8 worm cellular contexts compared by ENCODE assay signal in the genomic region with DNA sequence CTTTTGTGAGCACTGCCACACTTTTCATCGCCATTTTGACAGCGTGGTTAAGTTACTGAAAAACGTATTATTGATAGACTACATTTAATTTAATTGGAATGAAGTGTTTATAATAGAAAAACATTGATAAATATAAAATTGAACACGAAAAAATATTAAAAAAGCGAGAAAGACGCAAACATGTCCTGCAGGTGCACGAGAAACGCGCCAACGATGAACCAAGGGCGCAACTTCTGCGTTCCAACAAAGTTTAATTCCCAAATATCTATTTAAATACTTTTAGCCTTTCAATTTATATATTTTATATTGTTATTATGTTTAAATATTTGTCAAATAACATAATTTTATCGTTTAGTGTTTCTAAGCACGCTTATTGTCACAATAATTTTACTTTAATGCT.
TF ChIP-seq lines count a peak whose summit lies in the region.

A gene (minus strand): TSS at position 55 of the 400 bp plus-strand sequence.

TF ChIP-seq in whole organism, L1 larva, 84 proteins besides CTCF, POLR2A, EP300 and RAD21 (continues in another document):
- TF ChIP-seq pqm-1 (tag; optimal IDR thresholded peaks at IDR 0.05; lab: Kevin White, UChicago): no peak
- TF ChIP-seq skn-1 (tag; optimal IDR thresholded peaks at IDR 0.05; lab: Kevin White, UChicago): peak; percentile 57
- peak; percentile 18 for TF ChIP-seq egl-13 (tag; optimal IDR thresholded peaks at IDR 0.05; lab: Kevin White, UChicago)
- TF ChIP-seq ceh-82 (tag; optimal IDR thresholded peaks at IDR 0.05; lab: Kevin White, UChicago): peak in 2 of 3 experiments; percentile 47 to 77
- TF ChIP-seq unc-130 (tag; optimal IDR thresholded peaks at IDR 0.05; lab: Kevin White, UChicago): peak; percentile 90
- no peak for TF ChIP-seq aly-2 (tag; optimal IDR thresholded peaks at IDR 0.05; lab: Kevin White, UChicago)
- TF ChIP-seq C04F5.9 (tag; optimal IDR thresholded peaks at IDR 0.05; lab: Kevin White, UChicago): peak; percentile 39
- TF ChIP-seq vab-15 (tag; optimal IDR thresholded peaks at IDR 0.05; lab: Kevin White, UChicago): no peak
- no peak for TF ChIP-seq nhr-84 (tag; optimal IDR thresholded peaks at IDR 0.05; lab: Kevin White, UChicago)
- peak; percentile 77 to 80 for TF ChIP-seq lin-35 (GFP tag; optimal IDR thresholded peaks at IDR 0.05; lab: Kevin White, UChicago)

TF ChIP-seq in whole organism, L2 larva, 48 proteins besides CTCF, POLR2A, EP300 and RAD21 (continues in another document):
- peak; percentile 67 for TF ChIP-seq crh-2 (tag; optimal IDR thresholded peaks at IDR 0.05; lab: Kevin White, UChicago)
- no peak for TF ChIP-seq aly-2 (tag; optimal IDR thresholded peaks at IDR 0.05; lab: Kevin White, UChicago)
- TF ChIP-seq alr-1 (tag; optimal IDR thresholded peaks at IDR 0.05; lab: Kevin White, UChicago): no peak
- no peak for TF ChIP-seq nhr-77 (tag; optimal IDR thresholded peaks at IDR 0.05; lab: Kevin White, UChicago)
- TF ChIP-seq nhr-6 (tag; optimal IDR thresholded peaks at IDR 0.05; lab: Kevin White, UChicago): peak; percentile 32
- peak; percentile 43 for TF ChIP-seq nhr-129 (tag; optimal IDR thresholded peaks at IDR 0.05; lab: Kevin White, UChicago)
- TF ChIP-seq F13H6.1 (tag; optimal IDR thresholded peaks at IDR 0.05; lab: Kevin White, UChicago): peak; percentile 40
- TF ChIP-seq Y55F3AM.14 (GFP tag; optimal IDR thresholded peaks at IDR 0.05; lab: Kevin White, UChicago): no peak
- TF ChIP-seq nhr-237 (tag; optimal IDR thresholded peaks at IDR 0.05; lab: Kevin White, UChicago): no peak
- peak; percentile 58 for TF ChIP-seq sma-3 (GFP tag; optimal IDR thresholded peaks at IDR 0.05; lab: Kevin White, UChicago)
- peak; percentile 54 for TF ChIP-seq nhr-21 (tag; optimal IDR thresholded peaks at IDR 0.05; lab: Kevin White, UChicago)

TF ChIP-seq in whole organism, L3 larva, 47 proteins besides CTCF, POLR2A, EP300 and RAD21 (continues in another document):
- peak; percentile 30 for TF ChIP-seq lsy-12 (tag; optimal IDR thresholded peaks at IDR 0.05; lab: Kevin White, UChicago)
- no peak for TF ChIP-seq ceh-9 (tag; optimal IDR thresholded peaks at IDR 0.05; lab: Kevin White, UChicago)
- TF ChIP-seq ztf-4 (tag; optimal IDR thresholded peaks at IDR 0.05; lab: Kevin White, UChicago): no peak
- TF ChIP-seq nhr-25 (tag; optimal IDR thresholded peaks at IDR 0.05; lab: Kevin White, UChicago): peak; percentile 44
- TF ChIP-seq ZK546.5 (tag; optimal IDR thresholded peaks at IDR 0.05; lab: Kevin White, UChicago): no peak
- TF ChIP-seq zag-1 (tag; optimal IDR thresholded peaks at IDR 0.05; lab: Kevin White, UChicago): no peak
- TF ChIP-seq unc-62 (GFP tag; optimal IDR thresholded peaks at IDR 0.05; lab: Kevin White, UChicago): no peak
- no peak for TF ChIP-seq elt-3 (tag; optimal IDR thresholded peaks at IDR 0.05; lab: Kevin White, UChicago)
- TF ChIP-seq pha-4 (tag; optimal IDR thresholded peaks at IDR 0.05; lab: Kevin White, UChicago): peak; percentile 88
- peak; percentile 89 for TF ChIP-seq nhr-23 (tag; optimal IDR thresholded peaks at IDR 0.05; lab: Kevin White, UChicago)
- peak; percentile 90 for TF ChIP-seq snpc-4 (tag; optimal IDR thresholded peaks at IDR 0.05; lab: Kevin White, UChicago)
- no peak for TF ChIP-seq R02D3.7 (tag; optimal IDR thresholded peaks at IDR 0.05; lab: Kevin White, UChicago)

TF ChIP-seq in whole organism, L4 larva, 104 proteins besides CTCF, POLR2A, EP300 and RAD21 (continues in another document):
- TF ChIP-seq ceh-32 (tag; optimal IDR thresholded peaks at IDR 0.05; lab: Kevin White, UChicago; ENCODE audit: poor library complexity) (no peak), lin-39 (tag; optimal IDR thresholded peaks at IDR 0.05; lab: Kevin White, UChicago) (no peak), nhr-11 (tag; optimal IDR thresholded peaks at IDR 0.05; lab: Kevin White, UChicago) (no peak), ceh-44 (GFP tag; IDR thresholded peaks at IDR 0.05; lab: Robert Waterston, UW) (no peak), zag-1 (tag; optimal IDR thresholded peaks at IDR 0.05; lab: Kevin White, UChicago) (no peak), Y48G9A.11 (GFP tag; IDR thresholded peaks at IDR 0.05; lab: Robert Waterston, UW) (no peak), F44E2.7 (GFP tag; IDR thresholded peaks at IDR 0.05; lab: Robert Waterston, UW) (no peak), ceh-82 (tag; optimal IDR thresholded peaks at IDR 0.05; lab: Kevin White, UChicago) (no peak), snpc-4 (tag; optimal IDR thresholded peaks at IDR 0.05; lab: Kevin White, UChicago) (no peak), rbr-2 (tag; optimal IDR thresholded peaks at IDR 0.05; lab: Kevin White, UChicago) (peak; percentile 44), dmd-8 (GFP tag; IDR thresholded peaks at IDR 0.05; lab: Robert Waterston, UW) (no peak), ceh-20 (GFP tag; IDR thresholded peaks at IDR 0.05; lab: Robert Waterston, UW) (no peak)

TF ChIP-seq in whole organism, late embryonic, 69 proteins besides CTCF, POLR2A, EP300 and RAD21:
- TF ChIP-seq nfya-1 (tag; optimal IDR thresholded peaks at IDR 0.05; lab: Kevin White, UChicago) (peak; percentile 24), pros-1 (tag; optimal IDR thresholded peaks at IDR 0.05; lab: Kevin White, UChicago) (no peak), tbx-2 (tag; optimal IDR thresholded peaks at IDR 0.05; lab: Kevin White, UChicago) (no peak)

TF ChIP-seq in whole organism, midembryonic, 9 proteins besides CTCF, POLR2A, EP300 and RAD21:
- no peak for TF ChIP-seq klf-2 (GFP tag; conservative IDR thresholded peaks at IDR 0.05; lab: Robert Waterston, UW)
- TF ChIP-seq cog-1 (tag; optimal IDR thresholded peaks at IDR 0.05; lab: Kevin White, UChicago): peak; percentile 21

TF ChIP-seq in whole organism, mixed stage, embryonic, 35 proteins besides CTCF, POLR2A, EP300 and RAD21:
- TF ChIP-seq ces-1 (GFP tag; optimal IDR thresholded peaks at IDR 0.05; lab: Kevin White, UChicago) (no peak), lin-13 (tag; optimal IDR thresholded peaks at IDR 0.05; lab: Kevin White, UChicago) (peak; percentile 56), pha-4 (tag; optimal IDR thresholded peaks at IDR 0.05; lab: Kevin White, UChicago) (no peak), nhr-237 (tag; optimal IDR thresholded peaks at IDR 0.05; lab: Kevin White, UChicago) (no peak), lsy-2 (tag; optimal IDR thresholded peaks at IDR 0.05; lab: Kevin White, UChicago) (peak; percentile 64), mep-1 (tag; optimal IDR thresholded peaks at IDR 0.05; lab: Kevin White, UChicago) (peak; percentile 48), M03D4.4 (tag; optimal IDR thresholded peaks at IDR 0.05; lab: Kevin White, UChicago) (no peak), lin-32 (GFP tag; optimal IDR thresholded peaks at IDR 0.05; lab: Kevin White, UChicago) (no peak), tbx-8 (GFP tag; optimal IDR thresholded peaks at IDR 0.05; lab: Kevin White, UChicago) (no peak), elt-3 (tag; optimal IDR thresholded peaks at IDR 0.05; lab: Kevin White, UChicago) (no peak), sem-2 (GFP tag; optimal IDR thresholded peaks at IDR 0.05; lab: Kevin White, UChicago) (no peak), mab-5 (tag; optimal IDR thresholded peaks at IDR 0.05; lab: Kevin White, UChicago) (no peak), ceh-83 (GFP tag; optimal IDR thresholded peaks at IDR 0.05; lab: Kevin White, UChicago) (no peak)

TF ChIP-seq in whole organism, young adult, 124 proteins besides CTCF, POLR2A, EP300 and RAD21:
- TF ChIP-seq mcd-1 (GFP tag; IDR thresholded peaks at IDR 0.05; lab: Robert Waterston, UW): peak; percentile 63
- no peak for TF ChIP-seq F52B5.7 (tag; optimal IDR thresholded peaks at IDR 0.05; lab: Kevin White, UChicago)
- TF ChIP-seq madf-6 (GFP tag; IDR thresholded peaks at IDR 0.05; lab: Robert Waterston, UW): peak; percentile 54; the same call in 1 of the 2 replicates
- TF ChIP-seq attf-3 (GFP tag; conservative IDR thresholded peaks at IDR 0.05; lab: Robert Waterston, UW): 0 out of 2 replicates have a peak, but pooled peaks have one; percentile 37
- no peak for TF ChIP-seq nfya-1 (tag; optimal IDR thresholded peaks at IDR 0.05; lab: Kevin White, UChicago; ENCODE audit: borderline replicate concordance, insufficient read depth)
- peak; percentile 50 for TF ChIP-seq snpc-3.4 (tag; optimal IDR thresholded peaks at IDR 0.05; lab: Kevin White, UChicago)
- TF ChIP-seq snpc-4 (GFP tag; optimal IDR thresholded peaks at IDR 0.05; lab: Kevin White, UChicago): no peak
- peak in 3 of 4 experiments; percentile 23 to 81 (median 42) for TF ChIP-seq snpc-4 (tag; optimal IDR thresholded peaks at IDR 0.05; lab: Kevin White, UChicago)
- no peak for TF ChIP-seq nhr-90 (tag; optimal IDR thresholded peaks at IDR 0.05; lab: Kevin White, UChicago)
- TF ChIP-seq Y56A3A.18 (GFP tag; IDR thresholded peaks at IDR 0.05; lab: Robert Waterston, UW): no peak
- TF ChIP-seq lin-35 (GFP tag; optimal IDR thresholded peaks at IDR 0.05; lab: Kevin White, UChicago): peak in 1 of 3 experiments; percentile 66
- peak; percentile 5 for TF ChIP-seq ZK185.1 (tag; optimal IDR thresholded peaks at IDR 0.05; lab: Kevin White, UChicago; ENCODE audit: poor library complexity, severe bottlenecking)
- peak; percentile 93 for TF ChIP-seq ztf-18 (tag; optimal IDR thresholded peaks at IDR 0.05; lab: Kevin White, UChicago)
- peak; percentile 21 for TF ChIP-seq tbp1 (GFP tag; optimal IDR thresholded peaks at IDR 0.05; lab: Kevin White, UChicago)
- TF ChIP-seq lin-40 (tag; optimal IDR thresholded peaks at IDR 0.05; lab: Kevin White, UChicago): peak; percentile 27
- TF ChIP-seq lsl-1 (GFP tag; optimal IDR thresholded peaks at IDR 0.05; lab: Kevin White, UChicago): peak; percentile 20
- peak; percentile 37; the same call in 1 of the 2 replicates for TF ChIP-seq hmg-1.2 (GFP tag; IDR thresholded peaks at IDR 0.05; lab: Robert Waterston, UW)
- no peak for TF ChIP-seq egl-18 (GFP tag; IDR thresholded peaks at IDR 0.05; lab: Robert Waterston, UW)
- TF ChIP-seq efl-1 (GFP tag; optimal IDR thresholded peaks at IDR 0.05; lab: Kevin White, UChicago): no peak
- TF ChIP-seq F33H1.4 (GFP tag; IDR thresholded peaks at IDR 0.05; lab: Robert Waterston, UW): peak; percentile 52
- TF ChIP-seq lin-54 (GFP tag; optimal IDR thresholded peaks at IDR 0.05; lab: Kevin White, UChicago): peak; percentile 59
- TF ChIP-seq cebp-1 (GFP tag; IDR thresholded peaks at IDR 0.05; lab: Robert Waterston, UW): no peak
- TF ChIP-seq cebp-1 (tag; optimal IDR thresholded peaks at IDR 0.05; lab: Kevin White, UChicago): peak; percentile 45
- TF ChIP-seq hlh-26 (GFP tag; conservative IDR thresholded peaks at IDR 0.05; lab: Robert Waterston, UW): no peak
- no peak for TF ChIP-seq sdz-38 (tag; optimal IDR thresholded peaks at IDR 0.05; lab: Kevin White, UChicago)
- no peak for TF ChIP-seq attf-5 (GFP tag; optimal IDR thresholded peaks at IDR 0.05; lab: Kevin White, UChicago)
- peak; percentile 12 for TF ChIP-seq F23B12.7 (tag; optimal IDR thresholded peaks at IDR 0.05; lab: Kevin White, UChicago; ENCODE audit: insufficient read depth)
- TF ChIP-seq rcor-1 (GFP tag; IDR thresholded peaks at IDR 0.05; lab: Robert Waterston, UW): 0 out of 2 replicates have a peak, but pooled peaks have one; percentile 9
- peak; percentile 45 for TF ChIP-seq pha-4 (tag; optimal IDR thresholded peaks at IDR 0.05; lab: Kevin White, UChicago)
